Worm (Caenorhabditis elegans) whole organism, L4/young adult: ENCODE measurements around the gene F41B5.1.

ENCODE experiments used
- dao-5 ChIP-seq: sonication (generic microtip); optimal IDR thresholded peaks from 2 replicates; lab custom pipeline; 2016; ENCODE audit warnings: missing genotype, missing genetic modification characterization, moderate library complexity, missing compliant biosample characterization
- him-1 ChIP-seq: sonication (generic microtip); optimal IDR thresholded peaks from 2 replicates; lab custom pipeline; 2016; ENCODE audit warnings: missing genotype, missing genetic modification reagents, missing genetic modification characterization, missing compliant biosample characterization

ce11 chrV:2218803-2219202, 36.5 kb upstream of the F41B5.1 start, which contains the start of gene nhr-56:
- no peak for TF ChIP-seq him-1 (tag; lab: Kevin White, UChicago)
- TF ChIP-seq dao-5 (tag; lab: Kevin White, UChicago) = no peak
